Worm (Caenorhabditis elegans) whole organism, L4 larva: ENCODE results near the gene W10G11.3.

Experiments
- D1046.2 ChIP-seq: fragments of 200-800 bp; sonication (Bioruptor generic); IDR thresholded peaks from 2 replicates; pipeline ENCODE4 v1.3.6; 2022; ENCODE audit warnings: missing genetic modification characterization, missing compliant biosample characterization
- F10B5.3 ChIP-seq: sonication (generic microtip); optimal IDR thresholded peaks from 2 replicates; lab custom pipeline; 2016; ENCODE audit warnings: mild to moderate bottlenecking, missing genetic modification characterization, missing compliant biosample characterization
- F37D6.2 ChIP-seq: sonication (generic microtip); optimal IDR thresholded peaks from 2 replicates; lab custom pipeline; 2016; ENCODE audit warnings: mild to moderate bottlenecking, missing genetic modification characterization, missing compliant biosample characterization
- F49E8.2 ChIP-seq: sonication (generic microtip); optimal IDR thresholded peaks from 2 replicates; lab custom pipeline; 2016; ENCODE audit warnings: missing compliant biosample characterization, mild to moderate bottlenecking, missing genetic modification characterization, borderline replicate concordance
- T20F7.1 ChIP-seq: fragments of 200-800 bp; sonication (Bioruptor generic); optimal IDR thresholded peaks from 2 replicates; lab custom pipeline; 2018; ENCODE audit warnings: mild to moderate bottlenecking, missing genetic modification characterization, missing compliant biosample characterization
- ZK337.2 ChIP-seq: fragments of 200-800 bp; sonication (Bioruptor generic); IDR thresholded peaks from 2 replicates; pipeline ENCODE4 v1.3.6; 2022; ENCODE audit warnings: missing genetic modification reagents, missing genetic modification characterization, missing compliant biosample characterization
- aha-1 ChIP-seq: fragments of 150-350 bp; peaks from one replicate; lab custom pipeline; 2014; ENCODE audit warnings: missing biosample characterization, missing genetic modification characterization
- aly-2 ChIP-seq: sonication (generic microtip); optimal IDR thresholded peaks from 2 replicates; lab custom pipeline; 2018; ENCODE audit warnings: missing biosample characterization, missing genetic modification characterization
- ama-1 ChIP-seq: fragments of 150-350 bp; optimal IDR thresholded peaks from 2 replicates; lab custom pipeline; 2014; ENCODE audit warnings: inconsistent platforms, mixed read lengths
- ceh-28 ChIP-seq: fragments of 150-350 bp; optimal IDR thresholded peaks from 2 replicates; lab custom pipeline; 2014; ENCODE audit warnings: missing biosample characterization, missing genetic modification reagents, missing genetic modification characterization
- ceh-62 ChIP-seq: sonication (generic microtip); optimal IDR thresholded peaks from 2 replicates; lab custom pipeline; 2017; ENCODE audit warnings: missing biosample characterization, missing genetic modification characterization
- ceh-82 ChIP-seq: sonication (generic microtip); optimal IDR thresholded peaks from 2 replicates; lab custom pipeline; 2017; ENCODE audit warnings: missing biosample characterization, missing genetic modification characterization
- daf-12 ChIP-seq: fragments of 150-350 bp; optimal IDR thresholded peaks from 2 replicates; lab custom pipeline; 2014; ENCODE audit warnings: missing biosample characterization, missing genetic modification reagents, missing genetic modification characterization
- daf-16 ChIP-seq, 3 experiments: sonication (generic microtip); optimal IDR thresholded peaks; 2 replicates each; lab custom pipeline; 2016 to 2017; ENCODE audit warnings: missing genetic modification characterization in 3 of 3, missing genetic modification reagents in 3 of 3, mild to moderate bottlenecking in 2 of 3, missing compliant biosample characterization in 2 of 3, missing biosample characterization in 1 of 3, moderate library complexity in 1 of 3
- dmd-8 ChIP-seq: fragments of 200-800 bp; sonication (Bioruptor generic); IDR thresholded peaks from 2 replicates; pipeline ENCODE4 v1.3.6; 2022; ENCODE audit warnings: missing genetic modification characterization, missing compliant biosample characterization
- dmd-9 ChIP-seq: fragments of 200-800 bp; sonication (Bioruptor generic); IDR thresholded peaks from 2 replicates; pipeline ENCODE4 v1.3.6; 2022; ENCODE audit warnings: missing genetic modification reagents, missing genetic modification characterization, missing compliant biosample characterization
- dpl-1 ChIP-seq: fragments of 150-350 bp; optimal IDR thresholded peaks from 2 replicates; lab custom pipeline; 2014; ENCODE audit warnings: missing biosample characterization, missing genetic modification reagents, missing genetic modification characterization
- egl-43 ChIP-seq: fragments of 200-800 bp; sonication (Bioruptor generic); IDR thresholded peaks from 2 replicates; pipeline ENCODE4 v1.3.6; 2022; ENCODE audit warnings: missing genetic modification reagents, missing genetic modification characterization, missing compliant biosample characterization
- fos-1 ChIP-seq: fragments of 150-350 bp; optimal IDR thresholded peaks from 2 replicates; lab custom pipeline; 2014; ENCODE audit warnings: missing biosample characterization, missing genetic modification characterization
- gei-8 ChIP-seq: fragments of 200-800 bp; sonication (Bioruptor generic); optimal IDR thresholded peaks from 2 replicates; lab custom pipeline; 2018; ENCODE audit warnings: mild to moderate bottlenecking, missing genetic modification characterization, missing compliant biosample characterization
- hif-1 ChIP-seq, 2 experiments: sonication (generic microtip); optimal IDR thresholded peaks; 2 replicates each; lab custom pipeline; 2016 to 2017; ENCODE audit warnings: missing compliant biosample characterization in 2 of 2, missing genetic modification characterization in 2 of 2, missing genetic modification reagents in 2 of 2, missing genotype in 2 of 2, mild to moderate bottlenecking in 1 of 2
- jun-1 ChIP-seq: fragments of 150-350 bp; optimal IDR thresholded peaks from 2 replicates; lab custom pipeline; 2014; ENCODE audit warnings: missing biosample characterization, missing genetic modification reagents, missing genetic modification characterization
- lin-38 ChIP-seq: fragments of 200-800 bp; sonication (Bioruptor generic); IDR thresholded peaks from 2 replicates; pipeline ENCODE4 v1.3.6; 2022; ENCODE audit warnings: missing genetic modification reagents, missing genetic modification characterization, missing compliant biosample characterization
- lsy-2 ChIP-seq, 2 experiments: fragments of 150-350 bp in 1 of 2; sonication (generic microtip) in 1 of 2; optimal IDR thresholded peaks; 2 replicates each; lab custom pipeline; 2014 to 2017; ENCODE audit warnings: missing biosample characterization in 2 of 2, missing genetic modification characterization in 2 of 2
- madf-5 ChIP-seq, 2 experiments: fragments of 200-800 bp; sonication (Bioruptor generic); IDR thresholded peaks; 2 replicates each; pipeline ENCODE4 v1.3.6; 2022; ENCODE audit warnings: missing compliant biosample characterization in 2 of 2, missing genetic modification characterization in 2 of 2
- mdl-1 ChIP-seq, 2 experiments: fragments of 150-350 bp in 1 of 2; sonication (generic microtip) in 1 of 2; optimal IDR thresholded peaks; 2 replicates each; lab custom pipeline; 2014 to 2017; ENCODE audit warnings: missing biosample characterization in 2 of 2, missing genetic modification characterization in 2 of 2
- mxl-3 ChIP-seq: fragments of 200-800 bp; sonication (Bioruptor generic); optimal IDR thresholded peaks from 2 replicates; lab custom pipeline; 2018; ENCODE audit warnings: mild to moderate bottlenecking, missing genetic modification characterization, missing compliant biosample characterization
- nhr-237 ChIP-seq: sonication (generic microtip); optimal IDR thresholded peaks from 2 replicates; lab custom pipeline; 2017; ENCODE audit warnings: missing biosample characterization, missing genetic modification characterization
- nhr-41 ChIP-seq: fragments of 200-800 bp; sonication (Bioruptor generic); IDR thresholded peaks from 2 replicates; pipeline ENCODE4 v1.3.6; 2022; ENCODE audit warnings: missing genetic modification reagents, missing genetic modification characterization, missing compliant biosample characterization
- nhr-6 ChIP-seq: fragments of 150-350 bp; optimal IDR thresholded peaks from 2 replicates; lab custom pipeline; 2014; ENCODE audit warnings: missing biosample characterization, missing genetic modification characterization
- nhr-76 ChIP-seq: fragments of 150-350 bp; optimal IDR thresholded peaks from 2 replicates; lab custom pipeline; 2014; ENCODE audit warnings: missing biosample characterization, missing genetic modification characterization
- pha-4 ChIP-seq, 2 experiments: fragments of 150-350 bp in 1 of 2; fragments of 200-800 bp in 1 of 2; sonication (Bioruptor generic) in 1 of 2; IDR thresholded peaks in 1 of 2; optimal IDR thresholded peaks in 1 of 2; 2 replicates each; pipeline versions ENCODE4 v1.3.6 to Lab custom; 2014 to 2022; ENCODE audit warnings: missing genetic modification characterization in 2 of 2, missing genetic modification reagents in 2 of 2, missing biosample characterization in 1 of 2, missing compliant biosample characterization in 1 of 2
- rbr-2 ChIP-seq: sonication (generic microtip); optimal IDR thresholded peaks from 2 replicates; lab custom pipeline; 2016; ENCODE audit warnings: missing genotype, missing genetic modification characterization, missing compliant biosample characterization
- saeg-2 ChIP-seq: fragments of 200-800 bp; sonication (Bioruptor generic); IDR thresholded peaks from 2 replicates; pipeline ENCODE4 v1.3.6; 2022; ENCODE audit warnings: missing genetic modification reagents, missing genetic modification characterization, missing compliant biosample characterization
- spr-3 ChIP-seq: fragments of 200-800 bp; sonication (Bioruptor generic); optimal IDR thresholded peaks from 2 replicates; lab custom pipeline; 2018; ENCODE audit warnings: mild to moderate bottlenecking, missing genetic modification characterization, missing compliant biosample characterization
- tag-97 ChIP-seq: fragments of 200-800 bp; sonication (Bioruptor generic); IDR thresholded peaks from 2 replicates; pipeline ENCODE4 v1.3.6; 2022; ENCODE audit warnings: missing genetic modification characterization, missing compliant biosample characterization
- unc-130 ChIP-seq: sonication (generic microtip); optimal IDR thresholded peaks from 2 replicates; lab custom pipeline; 2016; ENCODE audit warnings: missing genetic modification reagents, missing genetic modification characterization, missing compliant biosample characterization
- unc-62 ChIP-seq, 3 experiments: fragments of 150-350 bp in 1 of 3; sonication (generic microtip); optimal IDR thresholded peaks in 2 of 3; peaks in 1 of 3; 1 replicate in 1 of 3; 2 replicates in 2 of 3; lab custom pipeline; 2014 to 2017; ENCODE audit warnings: missing biosample characterization in 3 of 3, missing genetic modification characterization in 3 of 3, missing genetic modification reagents in 3 of 3, missing genotype in 1 of 3
- ztf-11 ChIP-seq: fragments of 150-350 bp; optimal IDR thresholded peaks from 2 replicates; lab custom pipeline; 2014; ENCODE audit warnings: missing biosample characterization, missing genetic modification characterization

W10G11.3 gene

DNA sequence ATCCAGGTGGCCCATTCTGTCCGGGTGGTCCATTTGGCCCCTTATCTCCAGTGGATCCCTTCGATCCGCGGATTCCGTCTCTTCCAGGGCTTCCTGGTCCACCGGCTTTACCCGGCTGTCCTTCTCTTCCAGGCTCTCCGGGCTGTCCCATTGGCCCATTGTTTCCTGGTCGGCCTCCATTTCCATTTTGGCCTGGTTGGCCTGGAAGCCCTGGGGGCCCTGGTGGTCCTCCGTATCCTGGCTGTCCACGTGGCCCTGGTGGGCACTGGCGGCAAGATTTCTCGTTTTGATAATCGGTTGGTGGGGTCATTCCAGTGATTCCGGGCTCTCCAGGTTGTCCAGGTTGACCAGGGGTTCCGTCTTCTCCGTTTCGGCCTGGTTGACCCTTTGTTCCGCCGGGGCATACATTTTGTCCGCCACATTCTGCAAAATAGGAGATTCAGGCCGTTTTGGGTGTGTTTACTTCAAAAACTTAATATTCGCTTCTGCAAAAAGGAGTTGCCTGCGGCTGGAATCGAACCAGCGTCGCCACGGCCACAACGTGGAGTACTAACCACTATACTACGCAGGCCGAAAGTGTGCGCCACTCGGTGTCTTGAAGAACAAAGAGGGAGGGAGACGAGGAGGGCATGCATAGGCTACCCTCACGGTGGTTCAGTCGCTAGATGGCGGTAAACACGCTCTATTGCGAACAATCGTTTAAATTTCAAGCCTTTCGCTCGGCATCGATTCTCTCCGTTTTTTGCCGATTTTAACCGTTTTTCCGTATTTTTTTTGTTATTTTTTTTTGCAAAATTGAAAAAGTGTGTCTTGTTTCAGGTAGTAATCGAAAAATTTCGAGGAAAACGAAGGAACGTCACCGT lies 41.1 kb downstream of the W10G11.3 start, which contains the start of gene W09G10.9 (continued):
- TF ChIP-seq unc-130 (GFP tag; lab: Kevin White, UChicago): peak; percentile 32
- no peak for TF ChIP-seq ceh-82 (tag; lab: Kevin White, UChicago)
- peak; percentile 71 for TF ChIP-seq rbr-2 (tag; lab: Kevin White, UChicago)
- no peak for TF ChIP-seq F49E8.2
- no peak for TF ChIP-seq nhr-237 (tag; lab: Kevin White, UChicago)
- no peak for TF ChIP-seq ama-1 (lab: Kevin White, UChicago)
- no peak for TF ChIP-seq ceh-62 (tag; lab: Kevin White, UChicago)
- no peak for TF ChIP-seq gei-8 (GFP tag; lab: Kevin White, UChicago)
- TF ChIP-seq nhr-76: no peak
- peak; percentile 74; the same call in 1 of the 2 replicates for TF ChIP-seq ZK337.2 (GFP tag; lab: Robert Waterston, UW)
- 0 out of 2 replicates have a peak, but pooled peaks have one; percentile 53 for TF ChIP-seq saeg-2 (GFP tag; lab: Robert Waterston, UW)
- TF ChIP-seq daf-16 (GFP tag; optimal IDR thresholded peaks at IDR 0.05; lab: Kevin White, UChicago): peak in 1 of 2 experiments; percentile 29
- peak; percentile 54 for TF ChIP-seq daf-16 (tag; optimal IDR thresholded peaks at IDR 0.05; lab: Kevin White, UChicago)
- TF ChIP-seq tag-97 (GFP tag; lab: Robert Waterston, UW): 0 out of 2 replicates have a peak, but pooled peaks have one; percentile 77
- TF ChIP-seq mdl-1 (tag; optimal IDR thresholded peaks at IDR 0.05; lab: Kevin White, UChicago): peak in 1 of 2 experiments; percentile 28
- no peak for TF ChIP-seq T20F7.1 (GFP tag; lab: Kevin White, UChicago)
- TF ChIP-seq egl-43: peak; percentile 89
- TF ChIP-seq nhr-6 (tag; lab: Kevin White, UChicago): no peak
- no peak for TF ChIP-seq F37D6.2 (tag; lab: Kevin White, UChicago)
- no peak for TF ChIP-seq fos-1 (tag; lab: Kevin White, UChicago)
- no peak for TF ChIP-seq madf-5 (GFP tag; IDR thresholded peaks at IDR 0.05; lab: Robert Waterston, UW)
- no peak for TF ChIP-seq aly-2 (tag; lab: Kevin White, UChicago)
- TF ChIP-seq mxl-3 (GFP tag; lab: Kevin White, UChicago): peak; percentile 15
- TF ChIP-seq unc-62 (GFP tag; optimal IDR thresholded peaks at IDR 0.05 in 1 of 2; lab: Kevin White, UChicago): peak in 1 of 2 experiments; percentile 66
- no peak for TF ChIP-seq unc-62 (tag; optimal IDR thresholded peaks at IDR 0.05; lab: Kevin White, UChicago)
- no peak for TF ChIP-seq ceh-28
- TF ChIP-seq hif-1 (tag; optimal IDR thresholded peaks at IDR 0.05; lab: Kevin White, UChicago): peak in 1 of 2 experiments; percentile 25
- TF ChIP-seq jun-1 (tag; lab: Kevin White, UChicago): peak; percentile 30
- peak; percentile 51 to 74 for TF ChIP-seq lsy-2 (tag; optimal IDR thresholded peaks at IDR 0.05; lab: Kevin White, UChicago)
- no peak for TF ChIP-seq daf-12 (tag; lab: Kevin White, UChicago)
- TF ChIP-seq nhr-41 (GFP tag; lab: Robert Waterston, UW): 0 out of 2 replicates have a peak, but pooled peaks have one; percentile 11
- no peak for TF ChIP-seq ztf-11 (tag; lab: Kevin White, UChicago)
- peak; percentile 88 for TF ChIP-seq dmd-9 (GFP tag; lab: Robert Waterston, UW)
- peak; percentile 95 for TF ChIP-seq lin-38 (GFP tag; lab: Robert Waterston, UW)
- peak; percentile 90 for TF ChIP-seq pha-4 (GFP tag; IDR thresholded peaks at IDR 0.05; lab: Robert Waterston, UW)
- no peak for TF ChIP-seq pha-4 (tag; optimal IDR thresholded peaks at IDR 0.05; lab: Kevin White, UChicago)
- no peak for TF ChIP-seq F10B5.3 (tag; lab: Kevin White, UChicago)
- peak; percentile 44 for TF ChIP-seq aha-1 (tag; lab: Kevin White, UChicago)
- TF ChIP-seq dpl-1 (GFP tag; lab: Kevin White, UChicago): peak; percentile 28
- TF ChIP-seq D1046.2 (GFP tag; lab: Robert Waterston, UW): peak; percentile 75; the same call in 1 of the 2 replicates
- peak; percentile 9 for TF ChIP-seq spr-3 (GFP tag; lab: Kevin White, UChicago)
- peak; percentile 87 for TF ChIP-seq dmd-8 (GFP tag; lab: Robert Waterston, UW)
